Fruit fly (Drosophila melanogaster): ENCODE data around the gene Unc-115a.
A peak's percentile ranks its signal among the peaks of the same experiment; 100 is the strongest.

dm6 chr3R:9677734-9678341 lies 27.4 kb downstream of the Unc-115a start, which contains the start of gene p23:
- TF ChIP-seq CG33017 (tag; optimal IDR thresholded peaks at IDR 0.05) (no peak), Clk (GFP tag; optimal IDR thresholded peaks at IDR 0.05) (no peak), bab1 (GFP tag; optimal IDR thresholded peaks at IDR 0.05) (peak; percentile 61), tj (GFP tag; optimal IDR thresholded peaks at IDR 0.05) (no peak)

All from whole organism, adult.